Worm (Caenorhabditis elegans): Measurements from ENCODE around the gene egl-44.

DNA sequence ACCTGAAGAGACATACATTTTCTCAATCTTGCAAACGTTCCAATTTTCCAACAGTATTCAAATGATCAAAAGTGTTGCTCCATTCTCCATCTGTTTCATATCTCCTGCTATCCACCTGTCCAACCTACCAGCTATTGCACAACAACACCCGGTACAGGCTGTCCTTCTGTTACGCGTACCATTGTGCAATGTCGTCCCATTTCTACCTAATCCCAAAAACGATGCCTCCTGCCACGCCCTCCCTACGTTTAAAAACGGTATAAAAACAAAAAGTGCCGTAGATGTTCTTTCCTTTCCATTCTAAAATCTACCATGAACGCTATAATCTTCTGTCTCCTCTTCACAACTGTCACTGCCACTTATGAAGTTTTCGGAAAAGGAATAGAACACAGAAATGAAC is 59.6 kb downstream of the egl-44 start, which contains the start of gene ins-2:
- TF ChIP-seq ztf-29 (GFP tag; IDR thresholded peaks at IDR 0.05) (no peak), klf-2 (GFP tag; conservative IDR thresholded peaks at IDR 0.05) (no peak), med-1 (GFP tag; optimal IDR thresholded peaks at IDR 0.05; ENCODE audit: insufficient read depth) (no peak), cog-1 (tag; optimal IDR thresholded peaks at IDR 0.05) (no peak), flt-1 (GFP tag; IDR thresholded peaks at IDR 0.05) (no peak), tab-1 (GFP tag; IDR thresholded peaks at IDR 0.05) (no peak)

All from whole organism, midembryonic.